Worm (Caenorhabditis elegans): Measurements from ENCODE around the gene npr-43.

The npr-43 gene

ce11 chrV:14423268-14423667 lies 44.4 kb upstream of the npr-43 start, which contains the start of gene rpoa-12:
rpoa-12 (minus strand) TSS chrV:14423304.
- TF ChIP-seq nhr-237 (tag; optimal IDR thresholded peaks at IDR 0.05) (peak; percentile 16), ces-1 (GFP tag; optimal IDR thresholded peaks at IDR 0.05) (peak; percentile 41), ceh-83 (GFP tag; optimal IDR thresholded peaks at IDR 0.05) (no peak), blmp-1 (tag; optimal IDR thresholded peaks at IDR 0.05) (no peak), ceh-39 (tag; optimal IDR thresholded peaks at IDR 0.05) (no peak), drap-1 (GFP tag; optimal IDR thresholded peaks at IDR 0.05) (peak; percentile 69), mep-1 (tag; optimal IDR thresholded peaks at IDR 0.05) (peak; percentile 21)

- TF ChIP-seq ceh-39 (tag; optimal IDR thresholded peaks at IDR 0.05) (no peak), M03D4.4 (tag; optimal IDR thresholded peaks at IDR 0.05) (no peak), sem-2 (GFP tag; optimal IDR thresholded peaks at IDR 0.05) (no peak), nhr-28 (tag; optimal IDR thresholded peaks at IDR 0.05) (no peak), mls-2 (tag; optimal IDR thresholded peaks at IDR 0.05) (no peak), drap-1 (GFP tag; optimal IDR thresholded peaks at IDR 0.05) (no peak), nhr-76 (tag; optimal IDR thresholded peaks at IDR 0.05) (no peak), hlh-1 (tag; optimal IDR thresholded peaks at IDR 0.05) (no peak), ham-2 (GFP tag; optimal IDR thresholded peaks at IDR 0.05) (no peak), pha-4 (tag; optimal IDR thresholded peaks at IDR 0.05) (no peak), lin-13 (tag; optimal IDR thresholded peaks at IDR 0.05) (no peak), ceh-83 (GFP tag; optimal IDR thresholded peaks at IDR 0.05) (no peak), tbx-8 (GFP tag; optimal IDR thresholded peaks at IDR 0.05) (no peak), mep-1 (tag; optimal IDR thresholded peaks at IDR 0.05) (no peak), ces-1 (GFP tag; optimal IDR thresholded peaks at IDR 0.05) (no peak)
Measured at ce11 chrV:14422317-14422716, 43.4 kb upstream of the npr-43 start, which contains the start of gene pas-1. pas-1 (minus strand) TSS chrV:14422618.

ce11 chrV:14421325-14421724 lies 42.4 kb upstream of the npr-43 start, which contains the start of gene dhs-22:
dhs-22 (minus strand) TSS chrV:14421440.
- TF ChIP-seq nhr-2 (tag; optimal IDR thresholded peaks at IDR 0.05) = no peak
- TF ChIP-seq M03D4.4 (tag; optimal IDR thresholded peaks at IDR 0.05) = no peak
- no peak for TF ChIP-seq ceh-43 (GFP tag; optimal IDR thresholded peaks at IDR 0.05)
- TF ChIP-seq drap-1 (GFP tag; optimal IDR thresholded peaks at IDR 0.05) = no peak
- no peak for TF ChIP-seq unc-120 (tag; optimal IDR thresholded peaks at IDR 0.05; ENCODE audit: poor library complexity, severe bottlenecking)
- TF ChIP-seq blmp-1 (tag; optimal IDR thresholded peaks at IDR 0.05) = no peak
- TF ChIP-seq lin-13 (tag; optimal IDR thresholded peaks at IDR 0.05) = no peak
- no peak for TF ChIP-seq sptf-1 (tag; optimal IDR thresholded peaks at IDR 0.05)
- no peak for TF ChIP-seq ztf-11 (tag; optimal IDR thresholded peaks at IDR 0.05)
- no peak for TF ChIP-seq snpc-4 (tag; optimal IDR thresholded peaks at IDR 0.05)
- TF ChIP-seq nhr-28 (tag; optimal IDR thresholded peaks at IDR 0.05) = no peak
- TF ChIP-seq ces-1 (GFP tag; optimal IDR thresholded peaks at IDR 0.05) = no peak
- no peak for TF ChIP-seq hlh-1 (tag; optimal IDR thresholded peaks at IDR 0.05)
- no peak for TF ChIP-seq ceh-39 (tag; optimal IDR thresholded peaks at IDR 0.05)
- TF ChIP-seq nhr-12 (tag; optimal IDR thresholded peaks at IDR 0.05) = no peak
- TF ChIP-seq unc-39 (tag; optimal IDR thresholded peaks at IDR 0.05) = no peak
- TF ChIP-seq cnd-1 (tag; optimal IDR thresholded peaks at IDR 0.05) = no peak
- no peak for TF ChIP-seq flh-1 (GFP tag; optimal IDR thresholded peaks at IDR 0.05)
- TF ChIP-seq bed-3 (GFP tag; optimal IDR thresholded peaks at IDR 0.05) = no peak

ce11 chrV:14419855-14420254 lies 41.0 kb upstream of the npr-43 start:
- TF ChIP-seq drap-1 (GFP tag; optimal IDR thresholded peaks at IDR 0.05) = no peak
- TF ChIP-seq ztf-11 (tag; optimal IDR thresholded peaks at IDR 0.05) = no peak
- no peak for TF ChIP-seq ham-2 (GFP tag; optimal IDR thresholded peaks at IDR 0.05)
- no peak for TF ChIP-seq elt-1 (tag; optimal IDR thresholded peaks at IDR 0.05; ENCODE audit: borderline replicate concordance, insufficient read depth)
- no peak for TF ChIP-seq M03D4.4 (tag; optimal IDR thresholded peaks at IDR 0.05)
- no peak for TF ChIP-seq ceh-39 (tag; optimal IDR thresholded peaks at IDR 0.05)
- no peak for TF ChIP-seq hlh-1 (tag; optimal IDR thresholded peaks at IDR 0.05)
- no peak for TF ChIP-seq bed-3 (GFP tag; optimal IDR thresholded peaks at IDR 0.05)
- TF ChIP-seq zip-8 (tag; optimal IDR thresholded peaks at IDR 0.05) = no peak
- TF ChIP-seq lin-13 (tag; optimal IDR thresholded peaks at IDR 0.05) = no peak
- TF ChIP-seq nhr-28 (tag; optimal IDR thresholded peaks at IDR 0.05) = no peak
- TF ChIP-seq nhr-76 (tag; optimal IDR thresholded peaks at IDR 0.05) = no peak
- TF ChIP-seq mab-5 (tag; optimal IDR thresholded peaks at IDR 0.05) = no peak
- no peak for TF ChIP-seq blmp-1 (tag; optimal IDR thresholded peaks at IDR 0.05)
- no peak for TF ChIP-seq pha-4 (tag; optimal IDR thresholded peaks at IDR 0.05)

- no peak for TF ChIP-seq cnd-1 (tag; optimal IDR thresholded peaks at IDR 0.05)
- no peak for TF ChIP-seq nhr-237 (tag; optimal IDR thresholded peaks at IDR 0.05)
- TF ChIP-seq mep-1 (tag; optimal IDR thresholded peaks at IDR 0.05) = no peak
- no peak for TF ChIP-seq unc-62 (GFP tag; optimal IDR thresholded peaks at IDR 0.05)
- TF ChIP-seq ztf-11 (tag; optimal IDR thresholded peaks at IDR 0.05) = no peak
- TF ChIP-seq drap-1 (GFP tag; optimal IDR thresholded peaks at IDR 0.05) = no peak
- no peak for TF ChIP-seq mls-2 (tag; optimal IDR thresholded peaks at IDR 0.05)
- no peak for TF ChIP-seq lsy-2 (tag; optimal IDR thresholded peaks at IDR 0.05)
- TF ChIP-seq nhr-28 (tag; optimal IDR thresholded peaks at IDR 0.05) = no peak
- TF ChIP-seq unc-120 (tag; optimal IDR thresholded peaks at IDR 0.05; ENCODE audit: poor library complexity, severe bottlenecking) = no peak
- no peak for TF ChIP-seq sptf-1 (tag; optimal IDR thresholded peaks at IDR 0.05)
- TF ChIP-seq tbx-8 (GFP tag; optimal IDR thresholded peaks at IDR 0.05) = no peak
- TF ChIP-seq pha-4 (tag; optimal IDR thresholded peaks at IDR 0.05) = no peak
- TF ChIP-seq ham-2 (GFP tag; optimal IDR thresholded peaks at IDR 0.05) = no peak
- no peak for TF ChIP-seq ces-1 (GFP tag; optimal IDR thresholded peaks at IDR 0.05)
- no peak for TF ChIP-seq zip-8 (tag; optimal IDR thresholded peaks at IDR 0.05)
- TF ChIP-seq bed-3 (GFP tag; optimal IDR thresholded peaks at IDR 0.05) = no peak
- TF ChIP-seq nhr-12 (tag; optimal IDR thresholded peaks at IDR 0.05) = no peak
Measured at ce11 chrV:14417735-14418134, 38.8 kb upstream of the npr-43 start, which contains the start of the genes nxf-2 and set-31. nxf-2 (minus strand) TSS chrV:14417835. set-31 (plus strand) TSS chrV:14417903.

Data from whole organism, mixed stage, embryonic.